Fruit fly (Drosophila melanogaster) whole organism, embryonic: ENCODE measurements around the gene CG14439.
A peak's percentile ranks its signal among the peaks of the same experiment; 100 is the strongest.

Experiments
- Ada2b ChIP-seq: fragments of 200-800 bp; sonication (Bioruptor generic); IDR thresholded peaks from 2 replicates; pipeline ENCODE4 v1.3.6; 2022; ENCODE audit warnings: missing biosample characterization, missing genetic modification characterization
- CG10147 ChIP-seq: fragments of 200-800 bp; sonication (Bioruptor generic); optimal IDR thresholded peaks from 2 replicates; lab custom pipeline; 2019; ENCODE audit warnings: missing biosample characterization, mild to moderate bottlenecking, missing genetic modification characterization, moderate library complexity
- CG12071 ChIP-seq: fragments of 200-800 bp; sonication (Bioruptor generic); optimal IDR thresholded peaks from 3 replicates; lab custom pipeline; 2018; ENCODE audit warnings: missing biosample characterization, mild to moderate bottlenecking, missing genetic modification characterization
- CG12219 ChIP-seq: fragments of 200-800 bp; sonication (Bioruptor generic); optimal IDR thresholded peaks from 3 replicates; lab custom pipeline; 2018; ENCODE audit warnings: missing biosample characterization, mild to moderate bottlenecking, missing genetic modification characterization
- CG13287 ChIP-seq: fragments of 200-800 bp; sonication (Bioruptor generic); IDR thresholded peaks from 2 replicates; pipeline ENCODE4 v1.3.6; 2022; ENCODE audit warnings: missing biosample characterization, missing genetic modification characterization; ENCODE audit not compliant: partially characterized antibody
- CG1529 ChIP-seq: fragments of 200-800 bp; sonication (Bioruptor generic); optimal IDR thresholded peaks from 3 replicates; lab custom pipeline; 2018; ENCODE audit warnings: missing biosample characterization, missing genetic modification characterization
- CG15514 ChIP-seq: fragments of 200-800 bp; sonication (Bioruptor generic); optimal IDR thresholded peaks from 3 replicates; lab custom pipeline; 2017; ENCODE audit warnings: missing biosample characterization, missing genetic modification characterization, mild to moderate bottlenecking, moderate library complexity, missing genetic modification reagents
- CG18476 ChIP-seq: fragments of 200-800 bp; sonication (Bioruptor generic); optimal IDR thresholded peaks from 2 replicates; lab custom pipeline; 2016; ENCODE audit warnings: missing biosample characterization, mild to moderate bottlenecking, missing genetic modification characterization
- CG32767 ChIP-seq: fragments of 200-800 bp; sonication (Bioruptor generic); IDR thresholded peaks from 2 replicates; pipeline ENCODE4 v1.3.6; 2022; ENCODE audit warnings: missing biosample characterization, missing genetic modification characterization
- CG3407 ChIP-seq: fragments of 200-800 bp; sonication (Bioruptor generic); optimal IDR thresholded peaks from 2 replicates; lab custom pipeline; 2018; ENCODE audit warnings: missing biosample characterization, mild to moderate bottlenecking, missing genetic modification characterization
- CG3995 ChIP-seq: fragments of 200-800 bp; sonication (Bioruptor generic); optimal IDR thresholded peaks from 3 replicates; lab custom pipeline; 2016; ENCODE audit warnings: missing biosample characterization, missing genetic modification characterization
- CG4707 ChIP-seq: fragments of 200-800 bp; sonication (Bioruptor generic); optimal IDR thresholded peaks from 2 replicates; lab custom pipeline; 2018; ENCODE audit warnings: missing biosample characterization, mild to moderate bottlenecking, missing genetic modification characterization, moderate library complexity
- CG4730 ChIP-seq: fragments of 200-800 bp; sonication (Bioruptor generic); IDR thresholded peaks from 2 replicates; pipeline ENCODE4 v1.3.6; 2022; ENCODE audit warnings: missing biosample characterization, missing genetic modification characterization
- CG6272 ChIP-seq: fragments of 200-800 bp; sonication (Bioruptor generic); IDR thresholded peaks from 2 replicates; pipeline ENCODE4 v1.3.6; 2022; ENCODE audit warnings: missing biosample characterization, missing genetic modification characterization
- CG8089 ChIP-seq: fragments of 200-800 bp; sonication (Bioruptor generic); optimal IDR thresholded peaks from 3 replicates; lab custom pipeline; 2016; ENCODE audit warnings: missing biosample characterization, missing genetic modification characterization
- CG8281 ChIP-seq: fragments of 200-800 bp; sonication (Bioruptor generic); optimal IDR thresholded peaks from 2 replicates; lab custom pipeline; 2018; ENCODE audit warnings: missing biosample characterization, mild to moderate bottlenecking, missing genetic modification characterization, moderate library complexity
- CG9797 ChIP-seq: fragments of 200-800 bp; sonication (Bioruptor generic); optimal IDR thresholded peaks from 3 replicates; lab custom pipeline; 2018; ENCODE audit warnings: missing biosample characterization, mild to moderate bottlenecking, missing genetic modification characterization
- Hand ChIP-seq: fragments of 200-800 bp; sonication (Bioruptor generic); optimal IDR thresholded peaks from 2 replicates; lab custom pipeline; 2017; ENCODE audit warnings: mild to moderate bottlenecking, missing biosample characterization, missing genetic modification reagents, missing genetic modification characterization
- Hr51 ChIP-seq, 2 experiments: fragments of 200-800 bp; sonication (Bioruptor generic); optimal IDR thresholded peaks; 2 replicates in 1 of 2; 3 replicates in 1 of 2; lab custom pipeline; 2016 to 2018; ENCODE audit warnings: missing biosample characterization in 2 of 2, missing genetic modification characterization in 2 of 2, mild to moderate bottlenecking in 1 of 2, moderate library complexity in 1 of 2
- Jarid2 ChIP-seq: fragments of 200-800 bp; sonication (Bioruptor generic); optimal IDR thresholded peaks from 3 replicates; lab custom pipeline; 2017; ENCODE audit warnings: mild to moderate bottlenecking, missing biosample characterization, missing genetic modification reagents, missing genetic modification characterization
- MESR4 ChIP-seq: fragments of 200-800 bp; sonication (Bioruptor generic); optimal IDR thresholded peaks from 2 replicates; lab custom pipeline; 2018; ENCODE audit warnings: missing biosample characterization, mild to moderate bottlenecking, missing genetic modification characterization, moderate library complexity
- Mrtf ChIP-seq: fragments of 200-800 bp; sonication (Bioruptor generic); IDR thresholded peaks from 3 replicates; pipeline ENCODE4 v1.3.6; 2022; ENCODE audit warnings: missing biosample characterization, missing genetic modification characterization
- NFAT ChIP-seq: fragments of 200-800 bp; sonication (Bioruptor generic); IDR thresholded peaks from 2 replicates; pipeline ENCODE4 v1.3.6; 2022; ENCODE audit warnings: missing biosample characterization, missing genetic modification characterization
- Sox102F ChIP-seq: fragments of 200-800 bp; sonication (Bioruptor generic); optimal IDR thresholded peaks from 2 replicates; lab custom pipeline; 2018; ENCODE audit warnings: missing biosample characterization, mild to moderate bottlenecking, missing genetic modification characterization, moderate library complexity
- TFAM ChIP-seq: fragments of 200-800 bp; sonication (Bioruptor generic); optimal IDR thresholded peaks from 2 replicates; lab custom pipeline; 2017; ENCODE audit warnings: missing biosample characterization, missing genetic modification characterization, inconsistent platforms
- abd-A ChIP-seq: fragments of 200-800 bp; sonication (Bioruptor generic); optimal IDR thresholded peaks from 3 replicates; lab custom pipeline; 2019; ENCODE audit warnings: missing biosample characterization, mild to moderate bottlenecking, missing genetic modification characterization, moderate library complexity
- bbx ChIP-seq: fragments of 200-800 bp; sonication (Bioruptor generic); IDR thresholded peaks from 2 replicates; pipeline ENCODE4 v1.3.6; 2022; ENCODE audit warnings: missing biosample characterization, missing genetic modification characterization; ENCODE audit not compliant: partially characterized antibody
- cg ChIP-seq: fragments of 200-800 bp; sonication (Bioruptor generic); optimal IDR thresholded peaks from 3 replicates; lab custom pipeline; 2019; ENCODE audit warnings: missing biosample characterization, mild to moderate bottlenecking, missing genetic modification characterization, moderate library complexity
- chn ChIP-seq: fragments of 200-800 bp; sonication (Bioruptor generic); optimal IDR thresholded peaks from 2 replicates; lab custom pipeline; 2016; ENCODE audit warnings: missing biosample characterization, missing genetic modification characterization
- crc ChIP-seq: fragments of 200-800 bp; sonication (Bioruptor generic); optimal IDR thresholded peaks from 2 replicates; lab custom pipeline; 2016; ENCODE audit warnings: missing biosample characterization, missing genetic modification characterization
- da ChIP-seq: fragments of 200-800 bp; sonication (Bioruptor generic); optimal IDR thresholded peaks from 2 replicates; lab custom pipeline; 2016; ENCODE audit warnings: missing biosample characterization, missing genetic modification characterization
- disco-r ChIP-seq: fragments of 200-800 bp; sonication (Bioruptor generic); optimal IDR thresholded peaks from 2 replicates; lab custom pipeline; 2016; ENCODE audit warnings: missing biosample characterization, missing genetic modification characterization
- exex ChIP-seq: fragments of 200-800 bp; sonication (Bioruptor generic); optimal IDR thresholded peaks from 4 replicates; lab custom pipeline; 2018; ENCODE audit warnings: missing biosample characterization, mild to moderate bottlenecking, missing genetic modification characterization, moderate library complexity
- fu2 ChIP-seq: fragments of 200-800 bp; sonication (Bioruptor generic); optimal IDR thresholded peaks from 2 replicates; lab custom pipeline; 2016; ENCODE audit warnings: missing biosample characterization, missing genetic modification characterization
- gcm ChIP-seq: fragments of 200-800 bp; sonication (Bioruptor generic); optimal IDR thresholded peaks from 2 replicates; lab custom pipeline; 2019; ENCODE audit warnings: missing biosample characterization, mild to moderate bottlenecking, missing genetic modification characterization, moderate library complexity
- grau ChIP-seq: fragments of 200-800 bp; optimal IDR thresholded peaks from 3 replicates; lab custom pipeline; 2019; ENCODE audit warnings: missing biosample characterization, mild to moderate bottlenecking, missing genetic modification characterization, moderate library complexity
- gt ChIP-seq: fragments of 200-800 bp; sonication (Bioruptor generic); IDR thresholded peaks from 2 replicates; pipeline ENCODE4 v1.3.6; 2022; ENCODE audit warnings: missing biosample characterization, missing genetic modification characterization
- hkb ChIP-seq, 2 experiments: fragments of 200-800 bp in 1 of 2; fragments of >200 bp in 1 of 2; sonication (Bioruptor generic) in 1 of 2; IDR thresholded peaks in 1 of 2; optimal IDR thresholded peaks in 1 of 2; 2 replicates each; pipeline versions ENCODE4 v1.3.6 to Lab custom; 2017 to 2022; ENCODE audit warnings: missing biosample characterization in 1 of 2, missing genetic modification characterization in 1 of 2
- lmd ChIP-seq: fragments of 200-800 bp; sonication (Bioruptor generic); IDR thresholded peaks from 2 replicates; pipeline ENCODE4 v1.3.6; 2022; ENCODE audit warnings: missing biosample characterization, missing genetic modification characterization
- lov ChIP-seq, 2 experiments: fragments of 200-800 bp in 1 of 2; fragments of >200 bp in 1 of 2; sonication (Bioruptor generic) in 1 of 2; IDR thresholded peaks in 1 of 2; optimal IDR thresholded peaks in 1 of 2; 2 replicates in 1 of 2; 3 replicates in 1 of 2; pipeline versions ENCODE4 v1.3.6 to Lab custom; 2017 to 2022; ENCODE audit warnings: missing biosample characterization in 1 of 2, missing genetic modification characterization in 1 of 2
- maf-S ChIP-seq: fragments of 200-800 bp; sonication (Bioruptor generic); optimal IDR thresholded peaks from 2 replicates; lab custom pipeline; 2016; ENCODE audit warnings: missing biosample characterization, missing genetic modification characterization
- nau ChIP-seq: fragments of 200-800 bp; sonication (Bioruptor generic); optimal IDR thresholded peaks from 3 replicates; lab custom pipeline; 2017; ENCODE audit warnings: missing biosample characterization, mild to moderate bottlenecking, missing genetic modification characterization, missing genetic modification reagents
- pita ChIP-seq: fragments of 200-800 bp; sonication (Bioruptor generic); optimal IDR thresholded peaks from 2 replicates; lab custom pipeline; 2017; ENCODE audit warnings: missing biosample characterization, mild to moderate bottlenecking, missing genetic modification characterization
- sens ChIP-seq: fragments of 200-800 bp; sonication (Bioruptor generic); peaks from one replicate; lab custom pipeline; 2016; ENCODE audit warnings: missing biosample characterization, missing genetic modification characterization
- shn ChIP-seq: fragments of 200-800 bp; sonication (Bioruptor generic); optimal IDR thresholded peaks from 3 replicates; lab custom pipeline; 2016; ENCODE audit warnings: missing biosample characterization, missing genetic modification characterization
- sim ChIP-seq: fragments of 200-800 bp; sonication (Bioruptor generic); IDR thresholded peaks from 2 replicates; pipeline ENCODE4 v1.3.6; 2022; ENCODE audit warnings: missing biosample characterization, missing genetic modification characterization
- ttk ChIP-seq: fragments of 200-800 bp; sonication (Bioruptor generic); IDR thresholded peaks from 2 replicates; pipeline ENCODE4 v2.1.2; 2022; ENCODE audit warnings: missing biosample characterization, missing genetic modification characterization
- vfl ChIP-seq: fragments of 200-800 bp; sonication (Bioruptor generic); optimal IDR thresholded peaks from 2 replicates; lab custom pipeline; 2016; ENCODE audit warnings: missing biosample characterization, missing genetic modification characterization
- z ChIP-seq: fragments of 200-800 bp; sonication (Bioruptor generic); IDR thresholded peaks from 3 replicates; pipeline ENCODE4 v1.3.6; 2022; ENCODE audit warnings: missing biosample characterization, missing genetic modification characterization

The CG14439 gene

DNA sequence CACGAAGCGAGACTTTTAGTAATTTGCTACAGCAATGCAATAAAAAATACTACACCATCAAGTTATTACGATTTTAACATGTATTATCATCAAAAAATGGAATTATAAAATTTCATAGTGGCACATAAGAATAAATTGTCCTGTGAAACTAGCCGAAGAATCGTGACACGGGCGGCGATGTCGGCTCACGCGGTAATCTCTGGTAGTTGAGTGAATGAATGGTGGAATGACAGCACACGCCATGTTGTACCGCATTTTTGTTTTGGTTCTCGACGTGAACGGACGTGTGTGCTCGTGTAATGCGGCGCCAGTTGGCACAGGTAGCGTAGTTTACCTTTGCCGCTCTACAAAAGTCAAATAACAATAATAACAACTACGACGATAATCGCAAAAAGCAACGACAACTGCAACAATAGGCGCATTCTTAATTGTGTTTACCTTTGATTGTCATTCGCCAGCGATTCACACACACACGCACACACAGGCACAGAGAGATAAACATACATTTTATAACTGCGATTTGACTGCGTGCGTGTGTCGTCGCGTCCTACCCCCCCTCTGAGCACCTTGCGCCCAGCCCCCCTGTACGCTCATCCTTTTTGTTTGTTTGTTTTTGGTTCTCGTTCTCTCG is 48.0 kb upstream of the CG14439 start, which contains the start of gene CG14441 (continued):
- peak; percentile 83 for TF ChIP-seq Jarid2 (GFP tag; lab: Kevin White, UChicago)
- peak; percentile 49 for TF ChIP-seq exex (tag; lab: Kevin White, UChicago)
- no peak for TF ChIP-seq TFAM (GFP tag; lab: Kevin White, UChicago)
- TF ChIP-seq shn (GFP tag; lab: Kevin White, UChicago), result peak; percentile 18
- TF ChIP-seq CG4730, result no peak
- no peak for TF ChIP-seq Ada2b
- TF ChIP-seq CG3995 (GFP tag; lab: Kevin White, UChicago), result no peak
- peak; percentile 65 for TF ChIP-seq cg (GFP tag; lab: Kevin White, UChicago)
- TF ChIP-seq CG12071, result no peak
- peak; percentile 100 for TF ChIP-seq CG13287 (GFP tag; lab: Robert Waterston, UW)
- TF ChIP-seq Mrtf (GFP tag; lab: Robert Waterston, UW), result no peak
- no peak for TF ChIP-seq CG32767 (GFP tag; lab: Robert Waterston, UW)
- TF ChIP-seq z (GFP tag; lab: Robert Waterston, UW), result no peak
- no peak for TF ChIP-seq maf-S
- TF ChIP-seq disco-r, result peak; percentile 52
- no peak for TF ChIP-seq hkb (optimal IDR thresholded peaks at IDR 0.05; lab: Kevin White, UChicago)
- peak; percentile 53 for TF ChIP-seq hkb (GFP tag; IDR thresholded peaks at IDR 0.05; lab: Robert Waterston, UW)
- no peak for TF ChIP-seq ttk (GFP tag; lab: Robert Waterston, UW)
- no peak for TF ChIP-seq fu2 (GFP tag; lab: Kevin White, UChicago)
- peak; percentile 41 for TF ChIP-seq CG4707 (GFP tag; lab: Kevin White, UChicago)
- peak; percentile 25 for TF ChIP-seq gcm
- TF ChIP-seq Sox102F, result no peak
- no peak for TF ChIP-seq CG3407 (GFP tag; lab: Kevin White, UChicago)
- peak; percentile 78 for TF ChIP-seq abd-A (tag; lab: Kevin White, UChicago)
- no peak for TF ChIP-seq crc (GFP tag; lab: Kevin White, UChicago)
- no peak for TF ChIP-seq pita (GFP tag; lab: Kevin White, UChicago)
- TF ChIP-seq lov (optimal IDR thresholded peaks at IDR 0.05; lab: Kevin White, UChicago), result no peak
- no peak for TF ChIP-seq lov (GFP tag; IDR thresholded peaks at IDR 0.05; lab: Robert Waterston, UW)
- no peak for TF ChIP-seq da (GFP tag; lab: Kevin White, UChicago)
- TF ChIP-seq MESR4, result no peak
- no peak for TF ChIP-seq CG12219
- peak; percentile 72 for TF ChIP-seq CG10147 (GFP tag; lab: Kevin White, UChicago)
- peak; percentile 94 for TF ChIP-seq sens (GFP tag; lab: Kevin White, UChicago)
- TF ChIP-seq bbx (GFP tag; lab: Robert Waterston, UW), result peak; percentile 97
- TF ChIP-seq grau (tag; lab: Kevin White, UChicago), result peak; percentile 65
- peak; percentile 3 for TF ChIP-seq CG18476 (GFP tag; lab: Kevin White, UChicago)
- peak; percentile 48 for TF ChIP-seq CG15514 (GFP tag; lab: Kevin White, UChicago)
- TF ChIP-seq CG6272 (GFP tag; lab: Robert Waterston, UW), result no peak; the same call in 1 of the 2 replicates
- TF ChIP-seq CG1529 (GFP tag; lab: Kevin White, UChicago), result peak; percentile 20
- no peak for TF ChIP-seq sim (GFP tag; lab: Robert Waterston, UW)
- no peak for TF ChIP-seq CG9797 (GFP tag; lab: Kevin White, UChicago)
- peak; percentile 34 for TF ChIP-seq vfl (GFP tag; lab: Kevin White, UChicago)
- no peak for TF ChIP-seq gt (GFP tag; lab: Robert Waterston, UW)
- TF ChIP-seq Hr51 (GFP tag; optimal IDR thresholded peaks at IDR 0.05; lab: Kevin White, UChicago), result peak in 1 of 2 experiments; percentile 48
- TF ChIP-seq lmd (GFP tag; lab: Robert Waterston, UW), result peak; percentile 27; the same call in 1 of the 2 replicates
- peak; percentile 26 for TF ChIP-seq CG8089 (GFP tag; lab: Kevin White, UChicago)
- no peak for TF ChIP-seq chn
- peak; percentile 19; the same call in 1 of the 2 replicates for TF ChIP-seq NFAT (GFP tag; lab: Robert Waterston, UW)
- peak; percentile 97 for TF ChIP-seq CG8281 (tag; lab: Kevin White, UChicago)
- TF ChIP-seq Hand (GFP tag; lab: Kevin White, UChicago), result peak; percentile 63
- TF ChIP-seq nau (GFP tag; lab: Kevin White, UChicago), result peak; percentile 67
